Worm (Caenorhabditis elegans): Measurements from ENCODE around the gene C24H12.8.

C24H12.8 gene

DNA sequence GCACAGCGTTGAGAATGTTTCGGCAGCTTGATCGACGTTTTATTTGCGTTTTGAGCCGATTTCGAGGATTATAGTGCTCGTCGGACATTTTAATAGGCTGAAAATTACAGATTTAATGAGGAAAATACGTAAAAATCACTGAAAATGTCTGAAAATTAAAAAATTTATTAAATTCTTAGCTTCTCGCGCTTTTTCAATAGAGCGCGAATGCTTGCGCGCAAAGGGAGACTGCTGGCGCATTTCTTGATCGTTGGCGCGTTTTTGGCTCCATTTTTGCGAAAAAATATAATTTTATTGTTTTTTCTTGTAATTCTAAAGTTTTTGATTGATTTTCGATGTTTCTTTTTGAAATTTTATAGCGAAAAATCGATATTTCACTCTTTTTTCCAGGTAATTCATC lies 12.2 kb downstream of the C24H12.8 start, which contains the start of the genes dnsn-1 and C24H12.4:
Gene dnsn-1, minus strand, starts transcription at position 101 of the 400 bp plus-strand sequence.
Gene C24H12.4, plus strand, starts transcription at position 391 of the 400 bp plus-strand sequence.
- peak; percentile 33 for TF ChIP-seq nhr-76 (tag; optimal IDR thresholded peaks at IDR 0.05)
- TF ChIP-seq nhr-77 (tag; optimal IDR thresholded peaks at IDR 0.05), result peak; percentile 29
- TF ChIP-seq nhr-43 (tag; optimal IDR thresholded peaks at IDR 0.05; ENCODE audit: poor library complexity, severe bottlenecking), result peak; percentile 90
- TF ChIP-seq lin-15B (tag; optimal IDR thresholded peaks at IDR 0.05), result peak; percentile 99
- TF ChIP-seq lin-39 (tag; optimal IDR thresholded peaks at IDR 0.05), result peak; percentile 70
- TF ChIP-seq ceh-28 (tag; optimal IDR thresholded peaks at IDR 0.05), result peak; percentile 78
- peak; percentile 95 for TF ChIP-seq nhr-23 (tag; optimal IDR thresholded peaks at IDR 0.05)
- TF ChIP-seq egl-27 (tag; optimal IDR thresholded peaks at IDR 0.05), result no peak
- TF ChIP-seq nhr-237 (tag; optimal IDR thresholded peaks at IDR 0.05), result no peak
- peak; percentile 82 for TF ChIP-seq R02D3.7 (tag; optimal IDR thresholded peaks at IDR 0.05)
- TF ChIP-seq nhr-11 (tag; optimal IDR thresholded peaks at IDR 0.05), result peak; percentile 15
- no peak for TF ChIP-seq nhr-12 (tag; optimal IDR thresholded peaks at IDR 0.05)
- peak; percentile 30 for TF ChIP-seq ceh-82 (tag; optimal IDR thresholded peaks at IDR 0.05)
- TF ChIP-seq elt-3 (tag; optimal IDR thresholded peaks at IDR 0.05), result no peak
- peak; percentile 66 for TF ChIP-seq hmg-11 (tag; optimal IDR thresholded peaks at IDR 0.05)
- peak; percentile 64 for TF ChIP-seq egl-5 (tag; optimal IDR thresholded peaks at IDR 0.05)
- peak; percentile 76 for TF ChIP-seq lsy-12 (tag; optimal IDR thresholded peaks at IDR 0.05)
- TF ChIP-seq nhr-25 (tag; optimal IDR thresholded peaks at IDR 0.05), result peak; percentile 61
- TF ChIP-seq ceh-9 (tag; optimal IDR thresholded peaks at IDR 0.05), result no peak
- no peak for TF ChIP-seq sea-2 (GFP tag; optimal IDR thresholded peaks at IDR 0.05)
- TF ChIP-seq eor-1 (tag; optimal IDR thresholded peaks at IDR 0.05), result no peak
- no peak for TF ChIP-seq ama-1 (optimal IDR thresholded peaks at IDR 0.05)
- TF ChIP-seq zag-1 (tag; optimal IDR thresholded peaks at IDR 0.05), result peak; percentile 26
- TF ChIP-seq mdl-1 (tag; optimal IDR thresholded peaks at IDR 0.05), result no peak
- peak; percentile 63 for TF ChIP-seq elt-2 (tag; optimal IDR thresholded peaks at IDR 0.05)
- TF ChIP-seq ztf-4 (tag; optimal IDR thresholded peaks at IDR 0.05), result no peak
- peak; percentile 27 for TF ChIP-seq unc-62 (GFP tag; optimal IDR thresholded peaks at IDR 0.05)
- no peak for TF ChIP-seq nhr-28 (tag; optimal IDR thresholded peaks at IDR 0.05)
- TF ChIP-seq ceh-16 (tag; optimal IDR thresholded peaks at IDR 0.05), result peak; percentile 8
- TF ChIP-seq aly-2 (tag; optimal IDR thresholded peaks at IDR 0.05), result no peak
- peak; percentile 79 for TF ChIP-seq tbx-2 (tag; optimal IDR thresholded peaks at IDR 0.05)
- peak; percentile 64 for TF ChIP-seq jun-1 (tag; optimal IDR thresholded peaks at IDR 0.05)
- peak; percentile 68 for TF ChIP-seq pqm-1 (tag; optimal IDR thresholded peaks at IDR 0.05)
- TF ChIP-seq nhr-67 (tag; optimal IDR thresholded peaks at IDR 0.05), result no peak
- peak; percentile 89 for TF ChIP-seq snpc-4 (tag; optimal IDR thresholded peaks at IDR 0.05)
- no peak for TF ChIP-seq mml-1 (tag; optimal IDR thresholded peaks at IDR 0.05)
- peak; percentile 97 for TF ChIP-seq pha-4 (tag; optimal IDR thresholded peaks at IDR 0.05)
- TF ChIP-seq skn-1 (tag; optimal IDR thresholded peaks at IDR 0.05), result peak; percentile 84
- no peak for TF ChIP-seq ZK546.5 (tag; optimal IDR thresholded peaks at IDR 0.05)
- no peak for TF ChIP-seq fos-1 (tag; optimal IDR thresholded peaks at IDR 0.05)
- peak; percentile 94 for TF ChIP-seq nfya-1 (tag; optimal IDR thresholded peaks at IDR 0.05; ENCODE audit: insufficient read depth)
- TF ChIP-seq ztf-11 (tag; optimal IDR thresholded peaks at IDR 0.05), result no peak
- no peak for TF ChIP-seq fkh-10 (GFP tag; optimal IDR thresholded peaks at IDR 0.05)
- no peak for TF ChIP-seq unc-39 (tag; optimal IDR thresholded peaks at IDR 0.05)
- TF ChIP-seq elt-1 (tag; optimal IDR thresholded peaks at IDR 0.05), result peak; percentile 16
- peak; percentile 34 for TF ChIP-seq fkh-2 (tag; optimal IDR thresholded peaks at IDR 0.05)
- no peak for TF ChIP-seq daf-12 (tag; optimal IDR thresholded peaks at IDR 0.05)
